Worm (Caenorhabditis elegans) whole organism, early embryonic: ENCODE results near the gene nhr-116.

ENCODE experiments used
- F13C5.2 ChIP-seq: sonication (generic microtip); optimal IDR thresholded peaks from 2 replicates; lab custom pipeline; 2017; ENCODE audit warnings: mild to moderate bottlenecking, missing genetic modification characterization, inconsistent platforms, missing compliant biosample characterization
- ama-1 ChIP-seq: fragments of 150-350 bp; optimal IDR thresholded peaks from 2 replicates; lab custom pipeline; 2014
- ceh-13 ChIP-seq: fragments of 200-800 bp; sonication (Bioruptor generic); optimal IDR thresholded peaks from 2 replicates; lab custom pipeline; 2018; ENCODE audit warnings: mild to moderate bottlenecking, missing genetic modification characterization, missing compliant biosample characterization
- flt-1 ChIP-seq: fragments of 200-800 bp; sonication (Bioruptor generic); IDR thresholded peaks from 2 replicates; pipeline ENCODE4 v1.3.6; 2022; ENCODE audit warnings: missing genetic modification characterization, missing compliant biosample characterization
- tbx-11 ChIP-seq: fragments of 200-800 bp; sonication (Bioruptor generic); IDR thresholded peaks from 2 replicates; pipeline ENCODE4 v1.3.6; 2022; ENCODE audit warnings: missing genetic modification characterization, missing compliant biosample characterization
- tra-4 ChIP-seq: sonication (generic microtip); optimal IDR thresholded peaks from 2 replicates; lab custom pipeline; 2017; ENCODE audit warnings: missing genetic modification characterization, missing compliant biosample characterization

DNA sequence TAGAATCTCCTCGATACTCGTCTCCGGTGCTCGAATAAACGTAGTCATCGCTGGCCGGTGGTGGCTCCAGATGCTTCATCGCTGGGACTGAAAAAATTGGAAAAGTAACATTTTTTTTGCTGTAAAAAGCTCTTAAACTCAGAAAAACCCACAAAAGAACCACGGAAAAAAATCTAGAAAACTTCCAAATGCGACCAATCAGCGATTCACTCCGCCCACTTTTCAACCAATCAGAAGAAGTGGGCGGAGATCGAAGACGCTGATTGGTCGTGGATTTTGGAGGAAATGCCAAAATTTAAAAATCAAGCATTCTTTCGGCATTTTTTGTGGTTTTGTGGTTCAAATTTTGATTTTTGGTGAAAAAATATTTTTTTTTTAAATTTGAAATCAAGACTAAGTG is 46.9 kb downstream of the nhr-116 start:
- TF ChIP-seq ceh-13 (no peak), F13C5.2 (tag; lab: Kevin White, UChicago) (no peak), tra-4 (tag; lab: Kevin White, UChicago) (no peak), ama-1 (lab: Kevin White, UChicago) (no peak), tbx-11 (GFP tag; lab: Robert Waterston, UW) (no peak), flt-1 (no peak)
